Fruit fly (Drosophila melanogaster) whole organism, prepupa: Measurements from ENCODE around the gene Antp.

Experiments used
- Blimp-1 ChIP-seq: fragments of 200-800 bp; sonication (Bioruptor generic); optimal IDR thresholded peaks from 3 replicates; lab custom pipeline; 2017; ENCODE audit warnings: missing biosample characterization, missing genetic modification characterization, mild to moderate bottlenecking, moderate library complexity, missing genetic modification reagents
- CG10631 ChIP-seq: fragments of 200-800 bp; sonication (Bioruptor generic); optimal IDR thresholded peaks from 2 replicates; lab custom pipeline; 2016; ENCODE audit warnings: missing biosample characterization, missing genetic modification characterization
- CG10669 ChIP-seq: fragments of 200-800 bp; sonication (Bioruptor generic); optimal IDR thresholded peaks from 3 replicates; lab custom pipeline; 2018; ENCODE audit warnings: missing biosample characterization, mild to moderate bottlenecking, missing genetic modification characterization, moderate library complexity
- CG11294 ChIP-seq: fragments of 200-800 bp; sonication (Bioruptor generic); IDR thresholded peaks from 2 replicates; pipeline ENCODE4 v1.3.6; 2022; ENCODE audit warnings: missing biosample characterization, missing genetic modification characterization
- CG11762 ChIP-seq: fragments of 200-800 bp; sonication (Bioruptor generic); optimal IDR thresholded peaks from 3 replicates; lab custom pipeline; 2016; ENCODE audit warnings: missing biosample characterization, missing genetic modification characterization; ENCODE audit not compliant: insufficient read depth
- CG1621 ChIP-seq: fragments of 200-800 bp; sonication (Bioruptor generic); optimal IDR thresholded peaks from 3 replicates; lab custom pipeline; 2018; ENCODE audit warnings: missing biosample characterization, mild to moderate bottlenecking, missing genetic modification characterization
- CG16779 ChIP-seq: fragments of 200-800 bp; sonication (Bioruptor generic); optimal IDR thresholded peaks from 3 replicates; lab custom pipeline; 2017; ENCODE audit warnings: missing biosample characterization, mild to moderate bottlenecking, missing genetic modification characterization
- CG3032 ChIP-seq: fragments of 200-800 bp; optimal IDR thresholded peaks from 2 replicates; lab custom pipeline; 2019; ENCODE audit warnings: missing biosample characterization, mild to moderate bottlenecking, missing genetic modification characterization, moderate library complexity
- CG31627 ChIP-seq: fragments of 200-800 bp; sonication (Bioruptor generic); optimal IDR thresholded peaks from 3 replicates; lab custom pipeline; 2016; ENCODE audit warnings: missing biosample characterization, missing genetic modification characterization
- CG34406 ChIP-seq: fragments of 200-800 bp; sonication (Bioruptor generic); optimal IDR thresholded peaks from 3 replicates; lab custom pipeline; 2016; ENCODE audit warnings: missing biosample characterization, missing genetic modification characterization
- CG3919 ChIP-seq: fragments of 200-800 bp; sonication (Bioruptor generic); optimal IDR thresholded peaks from 3 replicates; lab custom pipeline; 2016; ENCODE audit warnings: missing biosample characterization, missing genetic modification characterization
- CG4318 ChIP-seq: fragments of 200-800 bp; sonication (Bioruptor generic); optimal IDR thresholded peaks from 3 replicates; lab custom pipeline; 2017; ENCODE audit warnings: missing biosample characterization, mild to moderate bottlenecking, missing genetic modification characterization
- CG6276 ChIP-seq: fragments of 200-800 bp; sonication (Bioruptor generic); optimal IDR thresholded peaks from 2 replicates; lab custom pipeline; 2017; ENCODE audit warnings: missing biosample characterization, mild to moderate bottlenecking, missing genetic modification characterization
- CG6808 ChIP-seq: fragments of 200-800 bp; sonication (Bioruptor generic); optimal IDR thresholded peaks from 3 replicates; lab custom pipeline; 2017; ENCODE audit warnings: missing biosample characterization, missing genetic modification characterization, mild to moderate bottlenecking, moderate library complexity, missing genetic modification reagents
- CG6854 ChIP-seq: fragments of 200-800 bp; sonication (Bioruptor generic); optimal IDR thresholded peaks from 2 replicates; lab custom pipeline; 2017; ENCODE audit warnings: missing biosample characterization, mild to moderate bottlenecking, missing genetic modification characterization
- CG7368 ChIP-seq: fragments of 200-800 bp; sonication (Bioruptor generic); optimal IDR thresholded peaks from 3 replicates; lab custom pipeline; 2016; ENCODE audit warnings: missing biosample characterization, missing genetic modification characterization
- CG8319 ChIP-seq: fragments of 200-800 bp; sonication (Bioruptor generic); optimal IDR thresholded peaks from 3 replicates; lab custom pipeline; 2016; ENCODE audit warnings: missing biosample characterization, missing genetic modification characterization
- Eip78C ChIP-seq: fragments of 200-800 bp; sonication (Bioruptor generic); peaks from one replicate; lab custom pipeline; 2016; ENCODE audit warnings: missing biosample characterization, missing genetic modification characterization
- Eip93F ChIP-seq: fragments of 200-800 bp; sonication (Bioruptor generic); optimal IDR thresholded peaks from 2 replicates; lab custom pipeline; 2016; ENCODE audit warnings: missing biosample characterization, mild to moderate bottlenecking, missing genetic modification characterization
- Ets96B ChIP-seq: fragments of 200-800 bp; optimal IDR thresholded peaks from 2 replicates; lab custom pipeline; 2019; ENCODE audit warnings: missing biosample characterization, mild to moderate bottlenecking, missing genetic modification characterization, moderate library complexity
- Gug ChIP-seq: fragments of 200-800 bp; sonication (Bioruptor generic); IDR thresholded peaks from 2 replicates; pipeline ENCODE4 v1.3.6; 2022; ENCODE audit warnings: missing biosample characterization, missing genetic modification characterization
- Hr38 ChIP-seq: sonication (Bioruptor generic); optimal IDR thresholded peaks from 2 replicates; lab custom pipeline; 2016; ENCODE audit warnings: missing biosample characterization, missing genetic modification characterization
- Hr39 ChIP-seq: fragments of 200-800 bp; sonication (Bioruptor generic); optimal IDR thresholded peaks from 2 replicates; lab custom pipeline; 2016; ENCODE audit warnings: missing biosample characterization, missing genetic modification characterization
- Hr4 ChIP-seq: fragments of 200-800 bp; sonication (Bioruptor generic); optimal IDR thresholded peaks from 3 replicates; lab custom pipeline; 2016; ENCODE audit warnings: missing biosample characterization, missing genetic modification characterization
- Lpt ChIP-seq: fragments of 200-800 bp; sonication (Bioruptor generic); optimal IDR thresholded peaks from 3 replicates; lab custom pipeline; 2016; ENCODE audit warnings: missing biosample characterization, missing genetic modification characterization
- Met ChIP-seq: fragments of 200-800 bp; sonication (Bioruptor generic); optimal IDR thresholded peaks from 3 replicates; lab custom pipeline; 2016; ENCODE audit warnings: missing biosample characterization, missing genetic modification characterization
- OdsH ChIP-seq: fragments of 200-800 bp; sonication (Bioruptor generic); optimal IDR thresholded peaks from 3 replicates; lab custom pipeline; 2016; ENCODE audit warnings: missing biosample characterization, missing genetic modification characterization
- Sox14 ChIP-seq: fragments of 200-800 bp; sonication (Bioruptor generic); optimal IDR thresholded peaks from 3 replicates; lab custom pipeline; 2016; ENCODE audit warnings: missing biosample characterization, missing genetic modification characterization
- Sox15 ChIP-seq: fragments of 200-800 bp; sonication (Bioruptor generic); optimal IDR thresholded peaks from 3 replicates; lab custom pipeline; 2016; ENCODE audit warnings: missing biosample characterization, missing genetic modification characterization
- achi ChIP-seq: fragments of 200-800 bp; sonication (Bioruptor generic); optimal IDR thresholded peaks from 3 replicates; lab custom pipeline; 2016; ENCODE audit warnings: missing biosample characterization, missing genetic modification characterization
- dac ChIP-seq: fragments of 200-800 bp; sonication (Bioruptor generic); optimal IDR thresholded peaks from 2 replicates; lab custom pipeline; 2017; ENCODE audit warnings: missing biosample characterization, mild to moderate bottlenecking, missing genetic modification characterization
- eg ChIP-seq: fragments of 200-800 bp; sonication (Bioruptor generic); IDR thresholded peaks from 3 replicates; pipeline ENCODE4 v1.3.6; 2022; ENCODE audit warnings: missing biosample characterization, missing genetic modification characterization
- esn ChIP-seq: fragments of 200-800 bp; sonication (Bioruptor generic); optimal IDR thresholded peaks from 2 replicates; lab custom pipeline; 2016; ENCODE audit warnings: missing biosample characterization, mild to moderate bottlenecking, missing genetic modification characterization, moderate library complexity
- fd59A ChIP-seq: fragments of 200-800 bp; sonication (Bioruptor generic); optimal IDR thresholded peaks from 2 replicates; lab custom pipeline; 2017; ENCODE audit warnings: missing biosample characterization, mild to moderate bottlenecking, missing genetic modification characterization, missing genetic modification reagents
- lz ChIP-seq: fragments of 200-800 bp; sonication (Bioruptor generic); optimal IDR thresholded peaks from 3 replicates; lab custom pipeline; 2016; ENCODE audit warnings: missing biosample characterization, missing genetic modification characterization
- pdm3 ChIP-seq: fragments of 200-800 bp; sonication (Bioruptor generic); optimal IDR thresholded peaks from 3 replicates; lab custom pipeline; 2016; ENCODE audit warnings: missing biosample characterization, missing genetic modification characterization
- ss ChIP-seq, 2 experiments: fragments of 200-800 bp; sonication (Bioruptor generic); optimal IDR thresholded peaks; 2 replicates in 1 of 2; 3 replicates in 1 of 2; lab custom pipeline; 2017 to 2018; ENCODE audit warnings: mild to moderate bottlenecking in 2 of 2, missing biosample characterization in 2 of 2, missing genetic modification characterization in 2 of 2, moderate library complexity in 1 of 2
- svp ChIP-seq: fragments of 200-800 bp; sonication (Bioruptor generic); peaks from one replicate; lab custom pipeline; 2016; ENCODE audit warnings: missing biosample characterization, missing genetic modification characterization
- topi ChIP-seq: fragments of 200-800 bp; sonication (Bioruptor generic); optimal IDR thresholded peaks from 3 replicates; lab custom pipeline; 2016; ENCODE audit warnings: missing biosample characterization, missing genetic modification characterization

The Antp gene

DNA sequence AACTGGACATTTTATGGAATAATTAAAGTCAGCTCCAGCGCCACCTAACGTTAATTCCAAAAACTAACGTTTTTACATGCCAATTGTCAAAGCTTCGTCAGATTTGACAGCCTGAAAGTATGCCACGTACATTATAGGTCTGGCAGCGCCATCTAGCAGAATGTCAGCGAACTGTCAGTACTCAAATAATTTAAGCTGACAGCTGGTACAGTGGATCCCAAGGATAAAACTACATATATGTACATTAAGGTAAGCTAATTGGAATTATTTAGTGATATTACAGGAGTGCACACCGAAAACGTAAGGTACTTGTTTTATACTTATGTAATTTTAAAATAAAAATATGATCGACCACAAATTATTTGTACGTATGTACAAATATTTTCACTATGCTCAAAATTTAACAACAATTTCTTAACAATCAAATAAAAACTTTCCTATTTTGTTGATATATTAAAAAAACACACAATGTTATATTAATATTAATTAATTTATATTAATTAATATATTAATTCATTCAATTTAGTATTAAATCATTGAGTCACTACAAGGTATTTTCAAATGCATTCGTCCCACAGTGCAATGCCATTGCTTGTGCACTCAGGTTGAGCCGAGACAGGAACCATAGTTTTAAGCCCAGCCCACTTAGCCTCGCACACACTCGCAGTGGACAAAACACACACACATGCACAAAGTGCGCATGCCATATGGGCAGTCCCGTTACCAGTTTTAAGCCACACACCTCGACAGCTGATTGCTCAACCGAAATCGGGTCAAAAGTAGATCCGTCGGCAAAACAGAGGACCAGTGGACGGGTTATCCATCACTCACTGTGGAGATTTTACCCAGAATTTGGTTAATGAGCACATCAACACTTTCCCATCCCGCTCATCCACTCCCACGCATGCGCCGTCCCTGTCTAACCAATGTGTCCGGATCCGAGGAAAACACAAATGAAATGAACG, 86.5 kb downstream of the Antp start (continued):
- TF ChIP-seq CG11294 (0 out of 2 replicates have a peak, but pooled peaks have one; percentile 35), CG4318 (GFP tag; lab: Kevin White, UChicago) (peak; percentile 86), Met (GFP tag; lab: Kevin White, UChicago) (peak; percentile 82), Ets96B (peak; percentile 86), Lpt (GFP tag; lab: Kevin White, UChicago) (peak; percentile 84), CG31627 (GFP tag; lab: Kevin White, UChicago) (peak; percentile 71), esn (GFP tag; lab: Kevin White, UChicago) (peak; percentile 82), Hr38 (GFP tag; lab: Kevin White, UChicago) (no peak), svp (GFP tag; lab: Kevin White, UChicago) (peak; percentile 80), CG16779 (peak; percentile 68), Sox15 (GFP tag; lab: Kevin White, UChicago) (peak; percentile 51)

DNA sequence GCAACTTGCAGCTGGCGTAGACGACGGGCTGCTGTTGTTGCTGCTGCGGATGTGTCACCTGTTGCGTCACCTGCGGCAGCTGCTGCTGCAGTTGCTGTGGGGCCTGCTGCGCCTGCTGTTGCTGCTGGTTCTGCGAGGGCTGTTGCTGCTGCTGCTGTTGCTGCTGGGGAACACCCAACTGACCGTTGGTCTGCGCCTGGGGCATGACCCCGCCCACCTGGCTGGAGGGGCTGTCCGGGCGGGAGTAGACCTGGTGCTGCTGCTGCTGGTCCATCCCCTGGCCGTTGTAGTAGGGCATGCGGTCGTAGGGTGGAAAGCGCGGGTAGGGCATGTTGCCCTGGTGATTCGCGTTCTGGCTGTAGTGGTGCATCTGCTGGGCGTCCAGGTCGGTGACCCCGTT, 89.6 kb downstream of the Antp start:
- TF ChIP-seq svp (GFP tag; lab: Kevin White, UChicago) (no peak), CG3919 (GFP tag; lab: Kevin White, UChicago) (no peak), topi (GFP tag; lab: Kevin White, UChicago) (no peak), ss (GFP tag; optimal IDR thresholded peaks at IDR 0.05; lab: Kevin White, UChicago) (no peak), Hr38 (GFP tag; lab: Kevin White, UChicago) (no peak), Gug (GFP tag; lab: Robert Waterston, UW) (no peak), CG10669 (GFP tag; lab: Kevin White, UChicago) (no peak), CG4318 (GFP tag; lab: Kevin White, UChicago) (no peak), Hr4 (GFP tag; lab: Kevin White, UChicago) (no peak), Hr39 (GFP tag; lab: Kevin White, UChicago) (no peak), Ets96B (no peak), fd59A (GFP tag; lab: Kevin White, UChicago) (no peak), CG11294 (no peak), CG11762 (no peak), lz (GFP tag; lab: Kevin White, UChicago) (no peak), Blimp-1 (no peak), CG6808 (GFP tag; lab: Kevin White, UChicago) (no peak), CG6854 (GFP tag; lab: Kevin White, UChicago) (no peak), CG10631 (GFP tag; lab: Kevin White, UChicago) (no peak), CG7368 (GFP tag; lab: Kevin White, UChicago) (no peak)

DNA sequence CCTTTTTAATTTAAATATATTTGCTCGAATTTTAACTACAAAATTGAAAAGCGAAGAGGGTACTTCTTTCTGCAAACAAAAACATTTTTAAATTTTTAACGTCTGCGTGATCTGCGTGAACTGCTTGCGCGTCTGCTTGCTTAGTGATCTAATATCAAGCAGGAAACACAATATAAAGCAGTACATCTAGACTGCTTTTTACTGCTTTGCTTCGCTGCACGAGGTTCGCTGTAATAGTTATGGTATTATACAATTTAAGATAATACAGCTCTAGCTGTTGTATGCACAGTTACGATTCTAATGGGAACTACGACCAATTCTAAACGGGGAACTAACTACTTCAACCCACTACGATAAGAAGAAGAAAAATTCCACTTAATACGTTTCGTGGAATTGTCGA, 90.9 kb downstream of the Antp start:
- no peak for TF ChIP-seq CG1621 (tag; lab: Kevin White, UChicago)
- peak; percentile 59 for TF ChIP-seq svp (GFP tag; lab: Kevin White, UChicago)
- no peak for TF ChIP-seq Eip93F (GFP tag; lab: Kevin White, UChicago)

DNA sequence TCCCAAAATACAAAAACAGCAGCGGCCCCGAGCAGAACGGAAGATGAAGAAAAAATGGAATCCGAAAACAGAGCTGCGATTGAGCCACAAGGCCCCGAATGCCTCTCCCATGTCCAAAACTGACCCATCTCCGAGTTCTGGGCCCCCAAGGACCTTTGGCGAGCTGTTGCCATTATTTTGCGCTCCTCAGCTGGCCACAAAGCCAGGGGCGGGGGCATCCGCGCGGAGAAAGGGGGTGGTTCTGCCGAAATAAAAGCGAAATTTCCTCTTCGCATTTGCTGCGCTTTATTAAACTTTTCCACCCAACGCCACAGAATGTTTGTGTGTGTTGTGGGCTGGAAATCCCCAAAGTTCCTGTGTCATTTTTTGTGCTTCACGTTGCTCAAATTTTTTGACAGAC, 94.7 kb downstream of the Antp start:
- TF ChIP-seq ss (GFP tag; optimal IDR thresholded peaks at IDR 0.05; lab: Kevin White, UChicago) (no peak), CG10669 (GFP tag; lab: Kevin White, UChicago) (no peak), eg (no peak), CG3032 (tag; lab: Kevin White, UChicago) (no peak), Met (GFP tag; lab: Kevin White, UChicago) (no peak), CG8319 (GFP tag; lab: Kevin White, UChicago) (no peak), Sox14 (GFP tag; lab: Kevin White, UChicago) (no peak), dac (no peak), Lpt (GFP tag; lab: Kevin White, UChicago) (no peak), OdsH (GFP tag; lab: Kevin White, UChicago) (no peak), pdm3 (GFP tag; lab: Kevin White, UChicago) (no peak), topi (GFP tag; lab: Kevin White, UChicago) (no peak), Eip78C (GFP tag; lab: Kevin White, UChicago) (no peak), CG6276 (no peak), CG34406 (GFP tag; lab: Kevin White, UChicago) (no peak), CG6808 (GFP tag; lab: Kevin White, UChicago) (no peak), achi (no peak), svp (GFP tag; lab: Kevin White, UChicago) (no peak)
